Fruit fly (Drosophila melanogaster): ENCODE measurements around the gene PsGEF.

DNA sequence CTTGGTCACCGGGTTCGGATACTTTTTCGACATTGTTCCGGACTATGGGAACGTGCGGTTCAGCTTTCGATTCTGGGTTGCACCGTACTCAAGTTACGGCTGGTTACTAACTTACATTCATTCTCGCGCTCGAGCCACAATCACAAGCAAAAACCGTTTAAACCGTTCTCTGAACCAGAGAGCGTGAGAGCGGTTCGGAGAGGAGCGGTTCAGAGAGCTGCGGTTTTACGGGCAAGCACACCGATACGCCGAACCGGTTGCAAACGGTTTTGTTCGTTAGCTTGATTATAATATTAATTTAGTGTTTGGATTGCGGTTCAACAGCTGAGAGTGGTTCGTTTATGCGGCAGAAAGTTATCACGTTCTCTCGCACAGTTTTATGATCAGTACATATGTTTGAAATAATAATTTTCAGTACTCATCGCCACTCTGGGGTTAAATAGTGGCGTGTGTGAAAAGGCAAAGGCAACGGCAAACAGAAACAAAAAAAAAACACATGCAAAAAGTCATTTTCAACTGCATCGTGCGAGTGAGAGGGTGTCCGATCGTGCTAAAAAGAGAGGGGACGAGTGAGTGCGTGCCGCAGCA is 61.7 kb downstream of the PsGEF start, which contains the start of gene CG14050:
- TF ChIP-seq Ets21C (GFP tag; optimal IDR thresholded peaks at IDR 0.05) = no peak
- TF ChIP-seq CG11902 (GFP tag; optimal IDR thresholded peaks at IDR 0.05) = no peak
- TF ChIP-seq CG10631 (GFP tag; optimal IDR thresholded peaks at IDR 0.05) = no peak
- no peak for TF ChIP-seq CG6854 (GFP tag; optimal IDR thresholded peaks at IDR 0.05)
- no peak for TF ChIP-seq vri (GFP tag; optimal IDR thresholded peaks at IDR 0.05)
- no peak for TF ChIP-seq fd85E (GFP tag; optimal IDR thresholded peaks at IDR 0.05)
- no peak for TF ChIP-seq Eip75B (GFP tag; optimal IDR thresholded peaks at IDR 0.05)
- no peak for TF ChIP-seq CG3032 (tag; optimal IDR thresholded peaks at IDR 0.05)
- no peak for TF ChIP-seq Sox15 (GFP tag; optimal IDR thresholded peaks at IDR 0.05)
- peak; percentile 8 for TF ChIP-seq topi (GFP tag; optimal IDR thresholded peaks at IDR 0.05)
- TF ChIP-seq pdm3 (GFP tag; optimal IDR thresholded peaks at IDR 0.05) = no peak
- no peak for TF ChIP-seq Eip93F (GFP tag; optimal IDR thresholded peaks at IDR 0.05)
- TF ChIP-seq CG6276 (GFP tag; optimal IDR thresholded peaks at IDR 0.05) = no peak
- no peak for TF ChIP-seq CG6163 (GFP tag; IDR thresholded peaks at IDR 0.05)
